Worm (Caenorhabditis elegans): Measurements from ENCODE around the gene rpm-1.
"Not testable (repeated sequence)": the region's sequence is repeated elsewhere in the genome, so short reads cannot be mapped to it uniquely, and the experiment has no call there.

rpm-1 gene

DNA sequence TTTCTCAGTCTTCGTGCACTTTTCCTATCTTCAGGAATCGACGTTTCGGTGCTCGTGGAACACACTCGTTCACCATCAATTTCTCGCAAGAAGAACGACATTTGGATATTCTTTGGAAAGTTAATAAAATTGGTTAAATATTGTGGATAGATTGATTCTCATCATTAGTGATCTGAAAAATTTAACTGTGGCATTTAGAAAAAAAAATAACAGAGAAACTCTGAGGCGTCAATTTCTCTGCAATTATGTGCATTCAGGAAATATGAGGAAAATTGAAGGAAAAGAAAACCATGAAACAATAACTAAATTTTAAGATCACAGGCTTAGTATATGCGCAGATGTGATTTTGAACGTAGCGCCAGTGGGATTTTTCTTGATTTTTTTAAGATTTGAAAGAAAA, at the start of gene rpm-1:
rpm-1 (minus strand) TSS at position 101 of the 400 bp plus-strand sequence.
- not testable (repeated sequence) for TF ChIP-seq ctbp-1, vab-7, hmg-1.1 (GFP tag; IDR thresholded peaks at IDR 0.05)

ce11 chrV:8861949-8862348, 42.2 kb upstream of the rpm-1 start, which contains the start of gene F07B7.12:
F07B7.12 (minus strand) TSS chrV:8862049.
- TF ChIP-seq attf-4, nhr-77, zag-1 (tag; optimal IDR thresholded peaks at IDR 0.05): not testable (repeated sequence)

DNA sequence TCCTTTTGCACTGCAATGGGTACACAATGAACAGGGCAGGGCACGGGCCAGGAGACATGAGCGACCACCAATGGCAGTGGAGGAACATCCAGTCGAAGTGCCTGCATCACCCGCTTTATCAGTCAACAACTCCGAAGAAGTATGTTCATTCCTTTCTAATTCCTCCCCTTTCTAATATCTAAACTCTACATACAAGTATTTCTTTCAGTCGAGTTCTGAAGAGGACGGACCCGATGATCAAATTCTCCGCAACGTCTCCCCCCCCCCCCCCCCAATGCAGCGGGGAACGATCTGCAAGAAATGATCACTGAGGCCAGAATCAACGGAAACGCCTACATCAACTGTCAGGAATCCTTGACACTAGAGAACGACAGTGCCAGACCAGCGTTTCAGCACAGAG, 15.6 kb upstream of the rpm-1 start, which contains the start of gene F07B7.7:
F07B7.7 (plus strand) TSS at position 301 of the 400 bp plus-strand sequence.
- TF ChIP-seq T20F7.1 (GFP tag; optimal IDR thresholded peaks at IDR 0.05); Y48G9A.11 (GFP tag; IDR thresholded peaks at IDR 0.05); egl-27 (tag; optimal IDR thresholded peaks at IDR 0.05): not testable (repeated sequence)

DNA sequence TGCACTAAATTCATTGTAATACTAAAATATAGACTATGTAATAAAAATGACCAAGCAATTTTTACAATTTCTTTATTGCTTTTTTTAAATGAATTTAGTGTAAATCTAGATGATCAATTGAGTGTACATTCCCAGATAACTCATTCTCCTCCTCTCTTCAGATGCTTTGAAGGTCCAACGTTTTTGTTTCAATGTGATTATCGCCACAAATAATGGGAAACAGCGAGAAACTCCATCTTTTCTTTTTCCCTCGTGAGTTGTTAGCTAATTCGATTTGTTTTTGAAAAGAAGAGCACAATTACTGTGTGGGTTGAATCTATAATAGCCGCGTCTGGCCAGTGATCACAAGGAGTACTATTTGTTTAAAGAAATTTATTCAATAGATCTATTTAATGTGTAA, 14.7 kb downstream of the rpm-1 start:
- TF ChIP-seq F10B5.3 (tag; optimal IDR thresholded peaks at IDR 0.05) (no peak), nhr-6 (tag; optimal IDR thresholded peaks at IDR 0.05) (no peak), nhr-76 (tag; optimal IDR thresholded peaks at IDR 0.05) (no peak), zfp-3 (GFP tag; conservative IDR thresholded peaks at IDR 0.05) (no peak), ces-1 (GFP tag; optimal IDR thresholded peaks at IDR 0.05) (peak; percentile 78), nhr-11 (tag; optimal IDR thresholded peaks at IDR 0.05) (no peak), aha-1 (tag) (peak; percentile 88)

DNA sequence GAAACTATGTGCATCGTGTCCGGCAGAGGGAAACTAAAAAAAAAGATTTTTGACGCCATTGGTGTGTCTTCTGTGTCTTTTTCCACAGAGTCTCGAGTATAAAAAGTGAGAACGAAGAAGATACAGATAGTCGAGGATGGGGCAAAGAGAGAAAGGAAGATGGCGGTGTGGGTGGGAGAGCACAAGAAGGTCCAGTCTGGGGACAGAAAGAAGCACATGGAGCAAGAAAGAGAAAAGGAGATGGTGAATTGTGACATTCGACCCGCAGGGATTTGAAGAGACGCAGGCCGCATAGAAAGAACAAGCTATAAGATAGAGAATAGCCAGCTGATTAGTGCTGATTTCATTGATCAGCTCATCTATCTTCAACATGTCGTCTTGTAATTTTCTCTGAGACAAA, 17.5 kb downstream of the rpm-1 start:
- TF ChIP-seq dmd-6 (GFP tag; IDR thresholded peaks at IDR 0.05): 0 out of 2 replicates have a peak, but pooled peaks have one; percentile 14
- peak; percentile 56 for TF ChIP-seq hlh-30 (tag; optimal IDR thresholded peaks at IDR 0.05; ENCODE audit: insufficient read depth)
- TF ChIP-seq hlh-11 (tag; optimal IDR thresholded peaks at IDR 0.05): peak; percentile 70
- peak; percentile 11 for TF ChIP-seq mep-1 (tag; optimal IDR thresholded peaks at IDR 0.05)
- TF ChIP-seq spr-1 (tag; optimal IDR thresholded peaks at IDR 0.05): no peak
- TF ChIP-seq nhr-28 (tag; optimal IDR thresholded peaks at IDR 0.05): peak; percentile 42
- TF ChIP-seq spr-3 (GFP tag; optimal IDR thresholded peaks at IDR 0.05): no peak
- TF ChIP-seq D1046.2 (GFP tag; IDR thresholded peaks at IDR 0.05): 0 out of 2 replicates have a peak, but pooled peaks have one; percentile 22
- 0 out of 2 replicates have a peak, but pooled peaks have one; percentile 65 for TF ChIP-seq ZK337.2 (GFP tag; IDR thresholded peaks at IDR 0.05)
- TF ChIP-seq nhr-11 (tag; optimal IDR thresholded peaks at IDR 0.05): peak; percentile 3
- TF ChIP-seq hmg-1.1 (GFP tag; IDR thresholded peaks at IDR 0.05): peak; percentile 56

DNA sequence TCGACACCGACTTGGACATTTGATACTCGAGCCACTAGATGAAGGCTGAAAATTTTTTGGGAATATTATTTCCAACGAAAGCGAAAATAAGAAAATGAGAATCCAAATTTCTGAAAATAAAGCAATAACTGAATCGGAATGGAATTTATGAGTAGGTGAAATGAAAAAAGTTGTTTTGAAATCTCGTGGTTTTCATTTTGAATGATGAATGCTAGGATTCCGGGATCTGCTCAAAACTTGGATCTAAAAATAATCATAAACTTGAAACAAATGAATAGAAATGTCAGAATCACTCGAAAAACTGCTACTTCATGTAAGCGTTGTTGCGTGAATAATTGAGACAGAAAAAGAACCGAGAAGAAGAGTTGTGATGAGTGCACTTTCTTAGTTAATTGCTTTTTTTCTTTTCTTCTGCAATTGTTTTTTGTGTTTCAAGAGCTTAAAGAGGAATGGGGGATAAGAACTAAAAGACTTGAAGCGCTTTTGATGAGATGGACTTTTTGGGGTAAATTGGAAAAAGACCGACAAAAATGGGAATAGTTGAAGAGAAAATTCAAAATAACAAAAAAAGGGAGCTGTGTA, 18.7 kb downstream of the rpm-1 start, which contains the start of gene magu-2:
magu-2 (minus strand) TSS at position 51 of the 582 bp plus-strand sequence.
- TF ChIP-seq aly-2 (tag; optimal IDR thresholded peaks at IDR 0.05) (no peak), tra-1 (GFP tag; IDR thresholded peaks at IDR 0.05) (no peak), ZK546.5 (tag; optimal IDR thresholded peaks at IDR 0.05) (no peak), unc-62 (GFP tag; optimal IDR thresholded peaks at IDR 0.05 in 1 of 2) (peak in 1 of 2 experiments; percentile 63), unc-62 (tag; optimal IDR thresholded peaks at IDR 0.05) (no peak), dmd-9 (GFP tag; IDR thresholded peaks at IDR 0.05) (no peak), T20F7.1 (GFP tag; optimal IDR thresholded peaks at IDR 0.05) (no peak), snpc-1.2 (GFP tag; IDR thresholded peaks at IDR 0.05) (no peak)

All from whole organism, L4 larva.